Fruit fly (Drosophila melanogaster) whole organism, pupa: Measurements from ENCODE around the gene CG11076.

Source experiments
- CG10348 ChIP-seq: fragments of 200-800 bp; sonication (Bioruptor generic); IDR thresholded peaks from 2 replicates; pipeline ENCODE4 v1.3.6; 2022; ENCODE audit warnings: missing biosample characterization, missing genetic modification characterization
- CG13204 ChIP-seq: fragments of 200-800 bp; sonication (Bioruptor generic); optimal IDR thresholded peaks from 2 replicates; lab custom pipeline; 2018; ENCODE audit warnings: missing biosample characterization, mild to moderate bottlenecking, missing genetic modification characterization, moderate library complexity
- CG14655 ChIP-seq: fragments of 200-800 bp; sonication (Bioruptor generic); optimal IDR thresholded peaks from 3 replicates; lab custom pipeline; 2017; ENCODE audit warnings: mild to moderate bottlenecking, missing biosample characterization, missing genetic modification reagents, missing genetic modification characterization
- CG17806 ChIP-seq: fragments of 200-800 bp; sonication (Bioruptor generic); optimal IDR thresholded peaks from 2 replicates; lab custom pipeline; 2018; ENCODE audit warnings: missing biosample characterization, mild to moderate bottlenecking, missing genetic modification characterization, moderate library complexity
- CG32121 ChIP-seq: fragments of 200-800 bp; sonication (Bioruptor generic); IDR thresholded peaks from 2 replicates; pipeline ENCODE4 v1.3.6; 2022; ENCODE audit warnings: missing biosample characterization, missing genetic modification characterization
- CG4496 ChIP-seq: fragments of 200-800 bp; sonication (Bioruptor generic); IDR thresholded peaks from 3 replicates; pipeline ENCODE4 v1.3.6; 2022; ENCODE audit warnings: missing biosample characterization, missing genetic modification characterization
- CG8301 ChIP-seq: fragments of 200-800 bp; sonication (Bioruptor generic); optimal IDR thresholded peaks from 2 replicates; lab custom pipeline; 2018; ENCODE audit warnings: missing biosample characterization, mild to moderate bottlenecking, missing genetic modification characterization
- Pif1A ChIP-seq: fragments of 200-800 bp; sonication (Bioruptor generic); optimal IDR thresholded peaks from 3 replicates; lab custom pipeline; 2016; ENCODE audit warnings: missing biosample characterization, missing genetic modification characterization
- Pif1B ChIP-seq: fragments of 200-800 bp; sonication (Bioruptor generic); optimal IDR thresholded peaks from 3 replicates; lab custom pipeline; 2016; ENCODE audit warnings: missing biosample characterization, missing genetic modification characterization
- Snoo ChIP-seq: fragments of 200-800 bp; sonication (Bioruptor generic); optimal IDR thresholded peaks from 3 replicates; lab custom pipeline; 2017; ENCODE audit warnings: missing biosample characterization, mild to moderate bottlenecking, missing genetic modification characterization, inconsistent platforms
- gl ChIP-seq: fragments of 200-800 bp; sonication (Bioruptor generic); optimal IDR thresholded peaks from 2 replicates; lab custom pipeline; 2018; ENCODE audit warnings: missing biosample characterization, mild to moderate bottlenecking, missing genetic modification characterization
- rn ChIP-seq: fragments of 200-800 bp; sonication (Bioruptor generic); IDR thresholded peaks from 2 replicates; pipeline ENCODE4 v1.3.6; 2022; ENCODE audit warnings: missing biosample characterization, missing genetic modification characterization

DNA sequence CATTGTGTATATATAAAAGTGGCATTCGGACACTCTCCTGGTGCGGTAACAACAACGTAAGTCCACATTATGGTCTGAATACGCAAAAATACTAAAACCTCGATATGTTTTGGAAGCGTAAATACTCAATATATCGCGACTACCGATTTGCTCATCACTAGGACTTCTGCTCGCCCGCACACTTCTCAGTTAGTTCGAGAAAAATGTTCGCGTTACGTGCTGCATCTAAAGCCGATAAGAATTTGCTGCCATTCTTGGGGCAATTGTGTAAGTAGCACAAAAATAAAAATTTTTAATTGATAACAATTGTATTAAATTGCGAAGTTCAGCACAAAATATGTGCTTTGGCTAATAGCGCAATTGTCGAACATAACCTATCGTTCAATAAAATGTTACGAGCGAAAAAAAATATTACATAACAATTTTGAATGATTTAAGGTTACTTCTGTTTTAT, at the start of gene CG11076:
- peak; percentile 2 for TF ChIP-seq Snoo (tag; lab: Kevin White, UChicago)
- TF ChIP-seq rn (GFP tag; lab: Robert Waterston, UW): no peak
- TF ChIP-seq CG8301 (tag; lab: Kevin White, UChicago): no peak
- TF ChIP-seq CG4496 (GFP tag; lab: Robert Waterston, UW): no peak
- no peak for TF ChIP-seq CG13204
- peak; percentile 28 for TF ChIP-seq Pif1B (GFP tag; lab: Kevin White, UChicago)
- TF ChIP-seq CG10348 (GFP tag; lab: Robert Waterston, UW): no peak
- TF ChIP-seq CG32121 (GFP tag; lab: Robert Waterston, UW): no peak
- no peak for TF ChIP-seq gl (tag; lab: Kevin White, UChicago)
- peak; percentile 30 for TF ChIP-seq Pif1A (GFP tag; lab: Kevin White, UChicago)
- no peak for TF ChIP-seq CG14655 (GFP tag; lab: Kevin White, UChicago)
- TF ChIP-seq CG17806 (tag; lab: Kevin White, UChicago): no peak
